Fruit fly (Drosophila melanogaster): Measurements from ENCODE around the gene CG32568.

CG32568 gene

dm6 chrX:16740606-16741005, at the start of gene CG32568:
Gene CG32568 (plus strand): TSS chrX:16740906.
- TF ChIP-seq CG8478 (optimal IDR thresholded peaks at IDR 0.05) (no peak), CTCF (optimal IDR thresholded peaks at IDR 0.05) (no peak)

- TF ChIP-seq CG8478 (optimal IDR thresholded peaks at IDR 0.05), result no peak
- no peak for TF ChIP-seq CTCF (optimal IDR thresholded peaks at IDR 0.05)
These were observed 49.3 kb upstream of the CG32568 start for dm6 chrX:16691440-16691839.

- TF ChIP-seq CG8478 (optimal IDR thresholded peaks at IDR 0.05) (no peak), CTCF (optimal IDR thresholded peaks at IDR 0.05) (no peak)
These were observed 48.4 kb upstream of the CG32568 start for dm6 chrX:16692325-16692724.

dm6 chrX:16693805-16694387, 46.8 kb upstream of the CG32568 start:
- TF ChIP-seq CG8478 (optimal IDR thresholded peaks at IDR 0.05), result no peak

- TF ChIP-seq CG8478 (optimal IDR thresholded peaks at IDR 0.05) (no peak), CTCF (optimal IDR thresholded peaks at IDR 0.05) (no peak)
These were observed 46.2 kb upstream of the CG32568 start for dm6 chrX:16694477-16694876.

dm6 chrX:16694959-16695358, 45.7 kb upstream of the CG32568 start, which contains the start of gene Septin4:
Gene Septin4 (minus strand): TSS chrX:16695173.
- TF ChIP-seq CTCF (optimal IDR thresholded peaks at IDR 0.05) (no peak), CG8478 (optimal IDR thresholded peaks at IDR 0.05) (no peak)

- TF ChIP-seq CG8478 (optimal IDR thresholded peaks at IDR 0.05) (no peak), CTCF (optimal IDR thresholded peaks at IDR 0.05) (peak in 1 of 2 experiments; percentile 23)
These were observed 45.0 kb upstream of the CG32568 start, which contains the start of gene CG4678 for dm6 chrX:16695658-16696181. Gene CG4678 (plus strand): TSS chrX:16696131.

dm6 chrX:16696614-16697519, 43.8 kb upstream of the CG32568 start:
- TF ChIP-seq CTCF (optimal IDR thresholded peaks at IDR 0.05) (no peak), CG8478 (optimal IDR thresholded peaks at IDR 0.05) (no peak)

dm6 chrX:16697882-16698571, 42.7 kb upstream of the CG32568 start:
- TF ChIP-seq CG8478 (optimal IDR thresholded peaks at IDR 0.05), result no peak
- no peak for TF ChIP-seq CTCF (optimal IDR thresholded peaks at IDR 0.05)

- TF ChIP-seq CG8478 (optimal IDR thresholded peaks at IDR 0.05), result no peak
- no peak for TF ChIP-seq CTCF (optimal IDR thresholded peaks at IDR 0.05)
These were observed 40.6 kb upstream of the CG32568 start, which contains the start of gene CG9676 for dm6 chrX:16700070-16700469. Gene CG9676 (minus strand): TSS chrX:16700170.

dm6 chrX:16701941-16702340, 38.8 kb upstream of the CG32568 start, which contains the start of gene sphe:
Gene sphe (minus strand): TSS chrX:16701972.
- no peak for TF ChIP-seq CG8478 (optimal IDR thresholded peaks at IDR 0.05)
- no peak for TF ChIP-seq CTCF (optimal IDR thresholded peaks at IDR 0.05)

dm6 chrX:16703747-16704146, 37.0 kb upstream of the CG32568 start, which contains the start of the genes CG9673 and CG4653:
Gene CG9673 (minus strand): TSS chrX:16703884.
Gene CG4653 (plus strand): TSS chrX:16704081.
- TF ChIP-seq CG8478 (optimal IDR thresholded peaks at IDR 0.05), result no peak

- TF ChIP-seq CG8478 (optimal IDR thresholded peaks at IDR 0.05), result no peak
- TF ChIP-seq CTCF (optimal IDR thresholded peaks at IDR 0.05), result no peak
These were observed 33.9 kb upstream of the CG32568 start, which contains the start of gene CG9672 for dm6 chrX:16706774-16707173. Gene CG9672 (minus strand): TSS chrX:16706874.

- no peak for TF ChIP-seq CG8478 (optimal IDR thresholded peaks at IDR 0.05)
- TF ChIP-seq CTCF (optimal IDR thresholded peaks at IDR 0.05), result no peak
These were observed 29.7 kb upstream of the CG32568 start, which contains the start of gene CG13008 for dm6 chrX:16711003-16711402. Gene CG13008 (plus strand): TSS chrX:16711303.

- TF ChIP-seq CTCF (optimal IDR thresholded peaks at IDR 0.05) (no peak), CG8478 (optimal IDR thresholded peaks at IDR 0.05) (no peak)
These were observed 24.1 kb upstream of the CG32568 start for dm6 chrX:16716649-16717048.

Measured in S2 (cell line).